Worm (Caenorhabditis elegans) whole organism, midembryonic: ENCODE measurements around the gene T04F3.1.

Experiments
- T22C8.4 ChIP-seq: fragments of 200-800 bp; sonication (Bioruptor generic); IDR thresholded peaks from 2 replicates; pipeline ENCODE4 v1.3.6; 2022; ENCODE audit warnings: missing genetic modification characterization, missing compliant biosample characterization
- cog-1 ChIP-seq: sonication (generic microtip); optimal IDR thresholded peaks from 2 replicates; lab custom pipeline; 2016; ENCODE audit warnings: missing genetic modification characterization, missing compliant biosample characterization
- flt-1 ChIP-seq: fragments of 200-800 bp; sonication (Bioruptor generic); IDR thresholded peaks from 2 replicates; pipeline ENCODE4 v1.3.6; 2022; ENCODE audit warnings: missing genetic modification characterization, missing compliant biosample characterization
- klf-2 ChIP-seq: fragments of 200-800 bp; sonication (Bioruptor generic); conservative IDR thresholded peaks from 2 replicates; pipeline ENCODE4 v1.3.6; 2022; ENCODE audit warnings: missing genetic modification reagents, missing genetic modification characterization, missing compliant biosample characterization
- med-1 ChIP-seq: sonication (generic microtip); optimal IDR thresholded peaks from 2 replicates; lab custom pipeline; 2017; ENCODE audit warnings: missing genetic modification characterization, mild to moderate bottlenecking, missing compliant biosample characterization, antibody characterized with exemption, missing genetic modification reagents; ENCODE audit not compliant: insufficient read depth
- ref-1 ChIP-seq: fragments of 200-800 bp; sonication (Bioruptor generic); conservative IDR thresholded peaks from 2 replicates; pipeline ENCODE4 v1.3.6; 2022; ENCODE audit warnings: missing genetic modification reagents, missing genetic modification characterization, missing compliant biosample characterization
- tab-1 ChIP-seq: fragments of 200-800 bp; sonication (Bioruptor generic); IDR thresholded peaks from 2 replicates; pipeline ENCODE4 v1.3.6; 2022; ENCODE audit warnings: missing genetic modification characterization, missing compliant biosample characterization
- ztf-23 ChIP-seq: fragments of 200-800 bp; sonication (Bioruptor generic); IDR thresholded peaks from 2 replicates; pipeline ENCODE4 v1.3.6; 2022; ENCODE audit warnings: missing genetic modification reagents, missing genetic modification characterization, missing compliant biosample characterization
- ztf-29 ChIP-seq: fragments of 200-800 bp; sonication (Bioruptor generic); IDR thresholded peaks from 2 replicates; pipeline ENCODE4 v1.3.6; 2022; ENCODE audit warnings: missing genetic modification reagents, missing genetic modification characterization, missing compliant biosample characterization

The T04F3.1 gene

DNA sequence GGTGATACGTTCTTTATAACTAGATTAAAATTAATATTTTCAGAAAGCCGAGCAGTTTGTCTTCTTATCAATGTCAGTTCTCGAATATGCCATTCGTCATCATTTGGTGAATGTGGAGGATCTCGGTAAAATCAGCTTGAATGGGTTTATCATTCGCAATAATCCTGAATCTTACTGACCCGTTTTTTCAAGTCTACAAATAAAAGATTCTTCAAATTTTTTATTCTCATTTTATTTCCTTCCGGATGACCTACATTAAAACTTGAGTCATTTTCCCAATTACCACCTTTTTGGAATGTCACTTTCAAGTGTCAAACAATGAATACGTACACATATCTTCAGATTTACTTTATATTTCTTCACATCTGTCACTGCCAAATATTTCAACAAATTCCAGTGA lies 20.5 kb downstream of the T04F3.1 start, which contains the start of gene T04F3.5:
TSS of gene T04F3.5 (plus strand) at position 301 of the 400 bp plus-strand sequence.
- TF ChIP-seq cog-1 (tag; lab: Kevin White, UChicago) (no peak), flt-1 (GFP tag; lab: Robert Waterston, UW) (no peak), med-1 (no peak), ztf-23 (GFP tag; lab: Robert Waterston, UW) (no peak), tab-1 (GFP tag; lab: Robert Waterston, UW) (no peak), ztf-29 (no peak), klf-2 (no peak), ref-1 (GFP tag; lab: Robert Waterston, UW) (no peak), T22C8.4 (GFP tag; lab: Robert Waterston, UW) (no peak)

DNA sequence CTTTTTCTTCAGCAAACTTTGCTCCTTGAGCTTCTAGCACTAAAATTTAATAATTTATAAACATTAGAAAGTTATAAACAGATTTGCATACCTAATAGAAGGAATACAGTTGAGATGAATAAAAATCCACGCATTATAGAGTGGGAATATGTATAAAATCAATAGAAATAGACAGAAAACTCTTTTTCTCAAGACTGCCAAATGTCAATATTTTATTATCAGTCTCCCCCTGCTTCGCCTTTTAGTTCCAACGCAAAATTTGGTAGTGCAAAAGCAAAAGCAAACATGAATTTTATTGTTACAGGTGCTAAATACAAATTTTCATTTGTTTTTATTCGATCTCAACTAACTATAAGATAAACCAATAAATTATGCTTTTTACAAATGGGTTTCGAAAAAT lies 23.0 kb downstream of the T04F3.1 start, which contains the start of gene T04F3.4:
TSS of gene T04F3.4 (minus strand) at position 187 of the 400 bp plus-strand sequence.
- TF ChIP-seq ref-1 (GFP tag; lab: Robert Waterston, UW) (no peak), ztf-23 (GFP tag; lab: Robert Waterston, UW) (no peak), med-1 (no peak), klf-2 (no peak), T22C8.4 (GFP tag; lab: Robert Waterston, UW) (no peak), ztf-29 (no peak), flt-1 (GFP tag; lab: Robert Waterston, UW) (no peak), tab-1 (GFP tag; lab: Robert Waterston, UW) (no peak), cog-1 (tag; lab: Kevin White, UChicago) (no peak)

DNA sequence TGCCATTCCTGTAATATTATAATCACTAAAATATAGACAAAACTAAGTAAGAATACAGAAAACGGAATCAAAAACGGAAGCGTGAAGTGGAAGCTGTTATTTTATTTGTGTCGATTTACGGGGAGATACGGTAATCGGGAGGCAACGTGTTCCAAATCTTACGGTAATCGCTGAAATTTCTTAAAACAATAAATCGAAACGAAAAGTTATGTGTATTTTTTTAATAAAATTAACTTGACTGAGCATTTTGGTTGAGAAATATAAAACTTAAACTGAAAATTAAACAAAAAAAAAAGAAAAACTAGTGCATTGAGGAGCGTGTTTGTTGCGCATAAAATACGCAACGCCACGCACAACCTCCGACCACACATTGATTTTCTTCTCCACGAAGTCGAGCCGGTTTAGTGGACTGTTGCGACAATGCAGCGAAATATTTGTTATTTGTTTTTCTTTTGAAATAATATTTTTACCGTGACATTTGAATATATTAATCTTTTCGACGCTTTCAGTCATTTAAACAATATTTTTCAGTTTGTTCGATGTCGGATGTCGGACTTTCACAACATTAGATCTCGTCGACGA lies 24.6 kb downstream of the T04F3.1 start, which contains the start of the genes F55A11.1 and syx-5:
TSS of gene F55A11.1 (minus strand) at position 13 of the 582 bp plus-strand sequence.
TSS of gene syx-5 (plus strand) at position 532 of the 582 bp plus-strand sequence.
- TF ChIP-seq cog-1 (tag; lab: Kevin White, UChicago) = peak; percentile 62
- no peak for TF ChIP-seq ref-1 (GFP tag; lab: Robert Waterston, UW)

DNA sequence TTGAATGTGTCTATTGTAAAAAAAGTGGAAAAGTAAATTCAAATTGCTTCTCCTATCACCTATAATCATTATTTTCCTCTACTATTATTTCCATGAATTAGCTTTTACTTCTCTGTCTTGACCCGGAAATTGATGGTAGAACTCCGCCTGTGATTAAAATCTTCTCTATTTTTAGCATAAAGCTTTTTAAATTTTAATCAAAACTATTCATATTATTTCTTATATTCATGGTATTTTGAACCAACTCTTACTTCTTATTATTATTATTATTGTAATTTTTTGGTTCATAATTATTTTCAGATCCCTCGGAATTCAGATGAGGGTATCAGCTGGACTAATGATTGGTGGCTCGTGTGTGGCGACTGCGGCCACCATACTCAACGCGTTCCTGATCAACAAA lies 27.2 kb downstream of the T04F3.1 start, which contains the start of gene sel-11:
TSS of gene sel-11 (plus strand) at position 301 of the 400 bp plus-strand sequence.
- TF ChIP-seq ztf-29 (no peak), ref-1 (GFP tag; lab: Robert Waterston, UW) (no peak), tab-1 (GFP tag; lab: Robert Waterston, UW) (no peak), ztf-23 (GFP tag; lab: Robert Waterston, UW) (no peak), flt-1 (GFP tag; lab: Robert Waterston, UW) (no peak), med-1 (no peak), cog-1 (tag; lab: Kevin White, UChicago) (no peak), klf-2 (no peak), T22C8.4 (GFP tag; lab: Robert Waterston, UW) (no peak)

DNA sequence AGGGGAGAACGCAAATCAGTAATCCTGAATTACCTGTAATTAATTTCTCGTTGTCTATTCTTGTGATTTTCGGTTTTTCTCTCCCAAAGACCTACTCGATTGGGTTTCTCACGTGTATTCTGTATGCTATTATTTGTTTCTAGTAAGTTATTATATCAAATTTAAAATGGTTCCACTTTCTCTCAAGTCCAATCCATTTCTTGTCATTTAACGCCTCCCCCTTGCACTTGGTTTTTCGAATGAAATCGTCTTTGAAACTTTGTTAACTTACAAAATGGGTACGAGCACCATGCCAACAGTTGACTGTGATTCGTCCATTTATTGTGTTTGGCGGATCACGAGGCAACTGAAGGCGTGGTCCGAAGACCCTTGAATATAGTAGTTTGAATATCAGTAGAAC lies 29.8 kb downstream of the T04F3.1 start:
- TF ChIP-seq flt-1 (GFP tag; lab: Robert Waterston, UW) (no peak), ref-1 (GFP tag; lab: Robert Waterston, UW) (no peak)

DNA sequence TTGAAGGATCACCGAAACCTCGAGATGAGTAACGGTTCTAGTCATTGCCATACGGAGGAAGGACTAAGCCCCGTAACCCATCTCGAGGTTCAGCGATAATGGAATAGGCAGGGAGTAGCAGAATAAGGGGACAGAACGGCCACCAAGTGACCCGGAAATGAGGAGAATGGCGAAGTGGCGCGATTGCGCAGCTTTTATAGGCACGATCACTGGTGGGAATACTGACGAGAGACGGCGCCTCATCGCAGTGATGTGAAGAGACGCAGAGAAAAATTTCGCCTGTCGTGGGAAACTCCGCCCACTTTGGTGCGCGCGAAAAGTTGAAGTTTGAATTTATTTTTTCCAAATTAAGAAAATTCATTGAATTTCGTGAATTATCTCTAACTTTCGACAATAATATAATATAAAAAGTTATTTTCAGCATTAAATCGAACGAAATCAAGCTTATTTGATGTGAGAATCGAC lies 30.2 kb downstream of the T04F3.1 start, which contains the start of gene F55A11.4:
TSS of gene F55A11.4 (plus strand) at position 415 of the 465 bp plus-strand sequence.
- TF ChIP-seq tab-1 (GFP tag; lab: Robert Waterston, UW) = 0 out of 2 replicates have a peak, but pooled peaks have one; percentile 47
- TF ChIP-seq klf-2 = no peak

DNA sequence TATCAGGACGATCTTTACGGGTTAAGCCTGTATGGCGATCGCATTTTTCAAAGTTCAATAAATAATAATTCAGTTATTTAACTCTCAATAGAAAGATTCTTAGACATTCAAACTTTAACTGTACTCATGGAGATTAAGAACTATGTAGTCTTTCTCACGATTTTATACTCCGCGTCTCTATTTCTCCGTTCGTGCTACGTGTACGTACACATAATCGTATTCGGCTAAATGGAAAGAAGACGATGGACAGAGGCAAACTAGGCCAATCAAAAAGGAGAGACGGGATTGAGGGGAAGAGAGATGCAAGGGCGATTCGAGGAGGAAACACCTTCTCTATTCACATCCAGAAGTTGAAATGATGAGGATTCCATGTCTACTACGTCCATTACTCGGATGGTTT lies 33.6 kb downstream of the T04F3.1 start, which contains the start of gene bus-18:
TSS of gene bus-18 (plus strand) at position 301 of the 400 bp plus-strand sequence.
- TF ChIP-seq tab-1 (GFP tag; lab: Robert Waterston, UW) = no peak

DNA sequence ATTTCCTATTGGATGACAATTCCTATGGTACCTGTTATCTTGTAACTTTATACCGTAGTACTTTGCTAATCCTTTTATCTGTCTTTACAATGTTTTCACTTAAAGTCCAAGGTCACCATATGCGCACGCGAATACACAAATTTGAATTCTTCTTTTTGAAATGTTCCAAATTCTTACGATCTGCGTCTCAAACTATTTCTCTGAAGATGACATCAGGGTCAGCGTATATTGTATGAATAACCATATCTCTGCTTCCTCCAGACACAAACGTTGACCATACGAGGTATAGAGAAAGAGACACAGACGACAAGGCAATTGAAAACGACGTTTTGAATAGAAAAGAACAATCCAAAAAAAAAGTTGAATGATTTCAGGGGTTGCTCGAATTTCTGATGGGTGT lies 34.1 kb downstream of the T04F3.1 start:
- TF ChIP-seq klf-2 = no peak
- TF ChIP-seq cog-1 (tag; lab: Kevin White, UChicago) = no peak
- no peak for TF ChIP-seq T22C8.4 (GFP tag; lab: Robert Waterston, UW)
- TF ChIP-seq ztf-29 = no peak
- TF ChIP-seq ref-1 (GFP tag; lab: Robert Waterston, UW) = no peak
- no peak for TF ChIP-seq med-1
- TF ChIP-seq ztf-23 (GFP tag; lab: Robert Waterston, UW) = no peak
- no peak for TF ChIP-seq tab-1 (GFP tag; lab: Robert Waterston, UW)
- TF ChIP-seq flt-1 (GFP tag; lab: Robert Waterston, UW) = no peak

DNA sequence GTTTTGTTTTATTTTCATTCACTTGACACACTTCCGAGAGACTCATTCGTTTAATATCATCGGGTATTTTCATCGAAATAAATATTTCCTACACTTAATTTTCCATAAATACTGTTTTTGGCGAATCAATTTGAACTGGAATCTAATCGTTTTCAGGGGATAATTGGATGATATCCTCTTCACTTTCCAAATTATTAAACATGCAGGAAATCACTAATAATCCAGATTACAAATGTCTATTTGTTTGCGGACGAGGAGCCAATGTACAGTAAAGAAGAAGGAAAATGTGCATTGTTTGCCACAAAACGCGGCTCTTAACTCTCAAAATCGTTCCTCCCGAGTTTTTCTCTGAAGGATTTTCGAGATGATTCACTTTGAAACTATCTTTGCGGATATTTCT lies 36.7 kb downstream of the T04F3.1 start, which contains the start of gene F55A11.6:
TSS of gene F55A11.6 (plus strand) at position 301 of the 400 bp plus-strand sequence.
- TF ChIP-seq T22C8.4 (GFP tag; lab: Robert Waterston, UW) (no peak), ztf-29 (no peak), klf-2 (no peak), flt-1 (GFP tag; lab: Robert Waterston, UW) (no peak), cog-1 (tag; lab: Kevin White, UChicago) (no peak), med-1 (no peak), tab-1 (GFP tag; lab: Robert Waterston, UW) (no peak)

DNA sequence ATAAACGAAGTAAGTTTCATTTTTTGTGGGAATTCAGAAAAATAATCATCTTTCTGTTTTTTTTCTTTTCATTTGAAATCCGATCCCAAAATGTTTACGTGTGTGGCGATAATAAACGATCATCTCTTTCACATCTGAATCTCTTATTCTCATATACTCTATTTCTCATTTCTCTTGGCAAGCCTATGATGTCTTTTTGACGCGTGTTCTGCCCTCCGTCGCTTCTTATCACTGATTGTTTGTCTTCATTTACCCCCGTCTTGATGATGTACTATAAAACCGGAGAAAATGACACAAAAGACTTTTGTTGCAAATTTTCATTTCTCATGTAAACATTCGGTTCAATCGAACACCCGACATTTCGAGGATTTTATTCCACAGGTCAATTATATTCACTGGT lies 38.0 kb downstream of the T04F3.1 start:
- TF ChIP-seq med-1 = no peak
- no peak for TF ChIP-seq cog-1 (tag; lab: Kevin White, UChicago)
- no peak for TF ChIP-seq ztf-29
- no peak for TF ChIP-seq klf-2
- TF ChIP-seq ztf-23 (GFP tag; lab: Robert Waterston, UW) = no peak
- TF ChIP-seq flt-1 (GFP tag; lab: Robert Waterston, UW) = no peak
- TF ChIP-seq tab-1 (GFP tag; lab: Robert Waterston, UW) = no peak
- no peak for TF ChIP-seq T22C8.4 (GFP tag; lab: Robert Waterston, UW)
- TF ChIP-seq ref-1 (GFP tag; lab: Robert Waterston, UW) = no peak
